Worm (Caenorhabditis elegans) whole organism, early embryonic: ENCODE data around the gene dyf-3.

Experiments used
- B0310.2 ChIP-seq: sonication (generic microtip); optimal IDR thresholded peaks from 2 replicates; lab custom pipeline; 2016; ENCODE audit warnings: mild to moderate bottlenecking, missing genetic modification characterization, missing compliant biosample characterization
- ama-1 ChIP-seq: fragments of 150-350 bp; optimal IDR thresholded peaks from 2 replicates; lab custom pipeline; 2014
- ceh-13 ChIP-seq: fragments of 200-800 bp; sonication (Bioruptor generic); optimal IDR thresholded peaks from 2 replicates; lab custom pipeline; 2018; ENCODE audit warnings: mild to moderate bottlenecking, missing genetic modification characterization, missing compliant biosample characterization
- ceh-36 ChIP-seq: sonication (generic microtip); optimal IDR thresholded peaks from 2 replicates; lab custom pipeline; 2016; ENCODE audit warnings: missing genetic modification characterization, inconsistent platforms, missing compliant biosample characterization
- ets-7 ChIP-seq: sonication (generic microtip); optimal IDR thresholded peaks from 2 replicates; lab custom pipeline; 2016; ENCODE audit warnings: missing genotype, missing genetic modification characterization, missing compliant biosample characterization
- flt-1 ChIP-seq: fragments of 200-800 bp; sonication (Bioruptor generic); IDR thresholded peaks from 2 replicates; pipeline ENCODE4 v1.3.6; 2022; ENCODE audit warnings: missing genetic modification characterization, missing compliant biosample characterization
- hmbx-1 ChIP-seq: sonication (generic microtip); optimal IDR thresholded peaks from 2 replicates; lab custom pipeline; 2016; ENCODE audit warnings: mild to moderate bottlenecking, missing genetic modification characterization, missing compliant biosample characterization
- hmg-4 ChIP-seq: fragments of 200-800 bp; sonication (Bioruptor generic); optimal IDR thresholded peaks from 2 replicates; lab custom pipeline; 2018; ENCODE audit warnings: mild to moderate bottlenecking, missing genetic modification characterization, missing compliant biosample characterization
- pes-1 ChIP-seq: fragments of 200-800 bp; sonication (Bioruptor generic); IDR thresholded peaks from 2 replicates; pipeline ENCODE4 v1.3.6; 2022; ENCODE audit warnings: missing genetic modification reagents, missing genetic modification characterization, missing compliant biosample characterization
- scrt-1 ChIP-seq: fragments of 200-800 bp; sonication (Bioruptor generic); IDR thresholded peaks from 2 replicates; pipeline ENCODE4 v1.3.6; 2022; ENCODE audit warnings: missing genetic modification characterization, missing compliant biosample characterization
- sea-1 ChIP-seq: fragments of 200-800 bp; sonication (Bioruptor generic); conservative IDR thresholded peaks from 2 replicates; pipeline ENCODE4 v1.3.6; 2022; ENCODE audit warnings: missing genetic modification characterization, missing compliant biosample characterization
- tra-4 ChIP-seq: sonication (generic microtip); optimal IDR thresholded peaks from 2 replicates; lab custom pipeline; 2017; ENCODE audit warnings: missing genetic modification characterization, missing compliant biosample characterization

DNA sequence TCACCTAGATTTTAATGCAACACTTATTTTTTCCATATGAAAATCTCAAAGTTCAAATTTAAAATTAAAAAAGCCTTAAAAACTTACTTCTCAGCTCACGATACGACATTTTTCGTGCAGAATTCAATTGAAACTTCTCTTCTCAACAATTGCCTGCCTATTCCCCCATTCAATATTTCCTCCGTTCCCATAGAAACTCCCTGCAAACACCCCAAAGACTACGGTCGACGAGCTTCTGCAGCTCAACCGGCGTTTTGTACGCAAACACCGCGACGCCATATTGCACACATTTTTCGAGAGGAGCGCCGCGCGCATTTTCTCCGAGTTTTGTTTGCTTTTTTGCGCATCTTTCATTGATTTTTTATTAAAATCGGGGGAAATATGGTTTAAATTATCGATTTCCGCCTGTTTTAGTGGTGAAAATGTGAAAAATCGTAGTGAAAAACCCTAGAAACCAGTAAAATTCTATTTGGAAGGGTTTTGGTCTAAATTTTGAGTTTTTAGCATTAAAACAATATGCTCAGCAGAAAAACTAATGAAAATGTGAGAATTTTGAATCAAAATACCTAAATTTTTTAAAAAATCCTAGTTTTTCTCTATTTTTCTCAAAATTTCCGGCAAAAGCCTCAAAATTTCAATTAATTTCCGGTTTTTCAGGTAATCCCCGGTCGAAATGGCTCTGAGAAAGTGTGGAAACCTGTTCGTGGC is at the start of gene dyf-3, which contains the start of gene pdhb-1:
- TF ChIP-seq B0310.2 (tag; lab: Kevin White, UChicago) (no peak), hmbx-1 (tag; lab: Kevin White, UChicago) (no peak), ceh-36 (tag; lab: Kevin White, UChicago) (no peak), scrt-1 (GFP tag; lab: Robert Waterston, UW) (0 out of 2 replicates have a peak, but pooled peaks have one; percentile 38), flt-1 (GFP tag; lab: Robert Waterston, UW) (no peak), ceh-13 (no peak), ama-1 (no peak), tra-4 (tag; lab: Kevin White, UChicago) (no peak), hmg-4 (GFP tag; lab: Kevin White, UChicago) (no peak), sea-1 (GFP tag; lab: Robert Waterston, UW) (no peak), ets-7 (tag; lab: Kevin White, UChicago) (no peak), pes-1 (GFP tag; lab: Robert Waterston, UW) (no peak)
